Fruit fly (Drosophila melanogaster): Measurements from ENCODE around the gene primo-1.

The primo-1 gene

dm6 chr3R:13715674-13716454, 4.2 kb upstream of the primo-1 start:
- TF ChIP-seq ttk (optimal IDR thresholded peaks at IDR 0.05) (no peak), psq (optimal IDR thresholded peaks at IDR 0.05) (no peak), h (optimal IDR thresholded peaks at IDR 0.05) (no peak), Sin3A (optimal IDR thresholded peaks at IDR 0.05) (no peak), insv (optimal IDR thresholded peaks at IDR 0.05) (no peak), Myc (optimal IDR thresholded peaks at IDR 0.05) (no peak)

- TF ChIP-seq h (optimal IDR thresholded peaks at IDR 0.05) (no peak), psq (optimal IDR thresholded peaks at IDR 0.05) (no peak), insv (optimal IDR thresholded peaks at IDR 0.05) (no peak), Myc (optimal IDR thresholded peaks at IDR 0.05) (no peak), Sin3A (optimal IDR thresholded peaks at IDR 0.05) (no peak), ttk (optimal IDR thresholded peaks at IDR 0.05) (no peak)
Observed at dm6 chr3R:13715012-13715673, 3.5 kb upstream of the primo-1 start, which contains the start of gene kmr. Gene kmr, plus strand, starts transcription at chr3R:13715207.

- TF ChIP-seq insv (optimal IDR thresholded peaks at IDR 0.05), result no peak
- no peak for TF ChIP-seq Sin3A (optimal IDR thresholded peaks at IDR 0.05)
- TF ChIP-seq h (optimal IDR thresholded peaks at IDR 0.05), result no peak
- TF ChIP-seq Myc (optimal IDR thresholded peaks at IDR 0.05), result no peak
- no peak for TF ChIP-seq psq (optimal IDR thresholded peaks at IDR 0.05)
- TF ChIP-seq ttk (optimal IDR thresholded peaks at IDR 0.05), result no peak
Observed at dm6 chr3R:13713984-13714532, 2.4 kb upstream of the primo-1 start.

- TF ChIP-seq h (optimal IDR thresholded peaks at IDR 0.05) (no peak), Sin3A (optimal IDR thresholded peaks at IDR 0.05) (no peak), Myc (optimal IDR thresholded peaks at IDR 0.05) (no peak), psq (optimal IDR thresholded peaks at IDR 0.05) (no peak), ttk (optimal IDR thresholded peaks at IDR 0.05) (no peak)
Observed at dm6 chr3R:13713541-13713940, 1.9 kb upstream of the primo-1 start.

- TF ChIP-seq ttk (optimal IDR thresholded peaks at IDR 0.05) (no peak), Myc (optimal IDR thresholded peaks at IDR 0.05) (no peak), Sin3A (optimal IDR thresholded peaks at IDR 0.05) (no peak), h (optimal IDR thresholded peaks at IDR 0.05) (no peak), insv (optimal IDR thresholded peaks at IDR 0.05) (no peak), psq (optimal IDR thresholded peaks at IDR 0.05) (no peak)
Observed at dm6 chr3R:13710645-13711044, 990 bp downstream of the primo-1 start.

- no peak for TF ChIP-seq h (optimal IDR thresholded peaks at IDR 0.05)
- no peak for TF ChIP-seq ttk (optimal IDR thresholded peaks at IDR 0.05)
- no peak for TF ChIP-seq psq (optimal IDR thresholded peaks at IDR 0.05)
- no peak for TF ChIP-seq Sin3A (optimal IDR thresholded peaks at IDR 0.05)
- no peak for TF ChIP-seq Myc (optimal IDR thresholded peaks at IDR 0.05)
- TF ChIP-seq insv (optimal IDR thresholded peaks at IDR 0.05), result no peak
Observed at dm6 chr3R:13709839-13710238, 1.8 kb downstream of the primo-1 start, which contains the start of gene Argp. Gene Argp, minus strand, starts transcription at chr3R:13709939.

dm6 chr3R:13706457-13706856, 5.2 kb downstream of the primo-1 start, which contains the start of gene Adgf-C:
Gene Adgf-C, plus strand, starts transcription at chr3R:13706757.
- TF ChIP-seq insv (optimal IDR thresholded peaks at IDR 0.05) (no peak), ttk (optimal IDR thresholded peaks at IDR 0.05) (no peak), psq (optimal IDR thresholded peaks at IDR 0.05) (no peak), Sin3A (optimal IDR thresholded peaks at IDR 0.05) (no peak)

- TF ChIP-seq Myc (optimal IDR thresholded peaks at IDR 0.05), result no peak
- no peak for TF ChIP-seq h (optimal IDR thresholded peaks at IDR 0.05)
- no peak for TF ChIP-seq insv (optimal IDR thresholded peaks at IDR 0.05)
- TF ChIP-seq ttk (optimal IDR thresholded peaks at IDR 0.05), result no peak
- no peak for TF ChIP-seq psq (optimal IDR thresholded peaks at IDR 0.05)
- TF ChIP-seq Sin3A (optimal IDR thresholded peaks at IDR 0.05), result no peak
Observed at dm6 chr3R:13705292-13705885, 6.2 kb downstream of the primo-1 start, which contains the start of gene Adgf-D. Gene Adgf-D, minus strand, starts transcription at chr3R:13705402.

- TF ChIP-seq psq (optimal IDR thresholded peaks at IDR 0.05) (no peak), Sin3A (optimal IDR thresholded peaks at IDR 0.05) (no peak), Myc (optimal IDR thresholded peaks at IDR 0.05) (no peak), h (optimal IDR thresholded peaks at IDR 0.05) (no peak), ttk (optimal IDR thresholded peaks at IDR 0.05) (no peak), insv (optimal IDR thresholded peaks at IDR 0.05) (no peak)
Observed at dm6 chr3R:13700738-13701137, 10.9 kb downstream of the primo-1 start, which contains the start of gene f-cup. Gene f-cup, minus strand, starts transcription at chr3R:13700838.

- TF ChIP-seq insv (optimal IDR thresholded peaks at IDR 0.05) (no peak), Sin3A (optimal IDR thresholded peaks at IDR 0.05) (no peak), psq (optimal IDR thresholded peaks at IDR 0.05) (no peak), Myc (optimal IDR thresholded peaks at IDR 0.05) (no peak), ttk (optimal IDR thresholded peaks at IDR 0.05) (no peak), h (optimal IDR thresholded peaks at IDR 0.05) (no peak)
Observed at dm6 chr3R:13700192-13700591, 11.4 kb downstream of the primo-1 start, which contains the start of gene ninaB. Gene ninaB, plus strand, starts transcription at chr3R:13700565.

dm6 chr3R:13699350-13699749, 12.3 kb downstream of the primo-1 start:
- TF ChIP-seq Sin3A (optimal IDR thresholded peaks at IDR 0.05) (no peak), h (optimal IDR thresholded peaks at IDR 0.05) (no peak), Myc (optimal IDR thresholded peaks at IDR 0.05) (no peak)

dm6 chr3R:13693753-13694152, 17.9 kb downstream of the primo-1 start, which contains the start of gene CG14367:
Gene CG14367, plus strand, starts transcription at chr3R:13694053.
- TF ChIP-seq psq (optimal IDR thresholded peaks at IDR 0.05), result no peak
- no peak for TF ChIP-seq Myc (optimal IDR thresholded peaks at IDR 0.05)
- no peak for TF ChIP-seq ttk (optimal IDR thresholded peaks at IDR 0.05)
- no peak for TF ChIP-seq h (optimal IDR thresholded peaks at IDR 0.05)
- no peak for TF ChIP-seq Sin3A (optimal IDR thresholded peaks at IDR 0.05)
- no peak for TF ChIP-seq insv (optimal IDR thresholded peaks at IDR 0.05)
